Worm (Caenorhabditis elegans) whole organism, midembryonic: ENCODE measurements around the gene srw-43.
A peak's percentile ranks its signal among the peaks of the same experiment; 100 is the strongest.

ENCODE experiments used
- T22C8.4 ChIP-seq: fragments of 200-800 bp; sonication (Bioruptor generic); IDR thresholded peaks from 2 replicates; pipeline ENCODE4 v1.3.6; 2022; ENCODE audit warnings: missing genetic modification characterization, missing compliant biosample characterization
- cog-1 ChIP-seq: sonication (generic microtip); optimal IDR thresholded peaks from 2 replicates; lab custom pipeline; 2016; ENCODE audit warnings: missing genetic modification characterization, missing compliant biosample characterization
- flt-1 ChIP-seq: fragments of 200-800 bp; sonication (Bioruptor generic); IDR thresholded peaks from 2 replicates; pipeline ENCODE4 v1.3.6; 2022; ENCODE audit warnings: missing genetic modification characterization, missing compliant biosample characterization
- klf-2 ChIP-seq: fragments of 200-800 bp; sonication (Bioruptor generic); conservative IDR thresholded peaks from 2 replicates; pipeline ENCODE4 v1.3.6; 2022; ENCODE audit warnings: missing genetic modification reagents, missing genetic modification characterization, missing compliant biosample characterization
- med-1 ChIP-seq: sonication (generic microtip); optimal IDR thresholded peaks from 2 replicates; lab custom pipeline; 2017; ENCODE audit warnings: missing genetic modification characterization, mild to moderate bottlenecking, missing compliant biosample characterization, antibody characterized with exemption, missing genetic modification reagents; ENCODE audit not compliant: insufficient read depth
- ref-1 ChIP-seq: fragments of 200-800 bp; sonication (Bioruptor generic); conservative IDR thresholded peaks from 2 replicates; pipeline ENCODE4 v1.3.6; 2022; ENCODE audit warnings: missing genetic modification reagents, missing genetic modification characterization, missing compliant biosample characterization
- tab-1 ChIP-seq: fragments of 200-800 bp; sonication (Bioruptor generic); IDR thresholded peaks from 2 replicates; pipeline ENCODE4 v1.3.6; 2022; ENCODE audit warnings: missing genetic modification characterization, missing compliant biosample characterization
- ztf-23 ChIP-seq: fragments of 200-800 bp; sonication (Bioruptor generic); IDR thresholded peaks from 2 replicates; pipeline ENCODE4 v1.3.6; 2022; ENCODE audit warnings: missing genetic modification reagents, missing genetic modification characterization, missing compliant biosample characterization
- ztf-29 ChIP-seq: fragments of 200-800 bp; sonication (Bioruptor generic); IDR thresholded peaks from 2 replicates; pipeline ENCODE4 v1.3.6; 2022; ENCODE audit warnings: missing genetic modification reagents, missing genetic modification characterization, missing compliant biosample characterization

srw-43 gene

ce11 chrV:16682886-16683285 is 2.9 kb upstream of the srw-43 start, which contains the start of gene srw-36:
Gene srw-36, plus strand, starts transcription at chrV:16683186.
- TF ChIP-seq klf-2 (no peak), T22C8.4 (GFP tag; lab: Robert Waterston, UW) (no peak), ztf-23 (no peak), ztf-29 (GFP tag; lab: Robert Waterston, UW) (no peak), med-1 (GFP tag; lab: Kevin White, UChicago) (no peak), flt-1 (no peak), tab-1 (GFP tag; lab: Robert Waterston, UW) (no peak), ref-1 (GFP tag; lab: Robert Waterston, UW) (no peak), cog-1 (tag; lab: Kevin White, UChicago) (no peak)

- TF ChIP-seq klf-2 (no peak), cog-1 (tag; lab: Kevin White, UChicago) (no peak)
These were observed 2.5 kb upstream of the srw-43 start for ce11 chrV:16683359-16683758.

ce11 chrV:16687227-16687626 is 1.4 kb downstream of the srw-43 start, which contains the start of gene srz-102:
Gene srz-102, plus strand, starts transcription at chrV:16687527.
- TF ChIP-seq ztf-23 (no peak), flt-1 (no peak), cog-1 (tag; lab: Kevin White, UChicago) (no peak), ref-1 (GFP tag; lab: Robert Waterston, UW) (no peak), T22C8.4 (GFP tag; lab: Robert Waterston, UW) (no peak), klf-2 (no peak), med-1 (GFP tag; lab: Kevin White, UChicago) (no peak)

ce11 chrV:16692988-16693387 is 7.2 kb downstream of the srw-43 start:
- no peak for TF ChIP-seq klf-2
- no peak for TF ChIP-seq ref-1 (GFP tag; lab: Robert Waterston, UW)
- no peak for TF ChIP-seq med-1 (GFP tag; lab: Kevin White, UChicago)

- TF ChIP-seq tab-1 (GFP tag; lab: Robert Waterston, UW) (no peak), klf-2 (no peak), T22C8.4 (GFP tag; lab: Robert Waterston, UW) (no peak), med-1 (GFP tag; lab: Kevin White, UChicago) (no peak), ref-1 (GFP tag; lab: Robert Waterston, UW) (no peak), flt-1 (no peak), ztf-29 (GFP tag; lab: Robert Waterston, UW) (no peak)
These were observed 7.9 kb downstream of the srw-43 start, which contains the start of gene srw-42 for ce11 chrV:16693732-16694131. Gene srw-42, minus strand, starts transcription at chrV:16693832.

- TF ChIP-seq tab-1 (GFP tag; lab: Robert Waterston, UW) (no peak), cog-1 (tag; lab: Kevin White, UChicago) (no peak), ztf-23 (no peak), ztf-29 (GFP tag; lab: Robert Waterston, UW) (no peak), ref-1 (GFP tag; lab: Robert Waterston, UW) (no peak), med-1 (GFP tag; lab: Kevin White, UChicago) (no peak), klf-2 (no peak), flt-1 (no peak), T22C8.4 (GFP tag; lab: Robert Waterston, UW) (no peak)
These were observed 8.7 kb downstream of the srw-43 start, which contains the start of gene srz-101 for ce11 chrV:16694538-16694937. Gene srz-101, plus strand, starts transcription at chrV:16694838.

- no peak for TF ChIP-seq ref-1 (GFP tag; lab: Robert Waterston, UW)
- TF ChIP-seq ztf-23: no peak
- TF ChIP-seq T22C8.4 (GFP tag; lab: Robert Waterston, UW): no peak
- no peak for TF ChIP-seq ztf-29 (GFP tag; lab: Robert Waterston, UW)
- TF ChIP-seq cog-1 (tag; lab: Kevin White, UChicago): no peak
- TF ChIP-seq klf-2: no peak
- no peak for TF ChIP-seq flt-1
These were observed 9.7 kb downstream of the srw-43 start for ce11 chrV:16695499-16695898.

- TF ChIP-seq ref-1 (GFP tag; lab: Robert Waterston, UW): no peak
- TF ChIP-seq med-1 (GFP tag; lab: Kevin White, UChicago): no peak
- TF ChIP-seq klf-2: no peak
These were observed 11.4 kb downstream of the srw-43 start, which contains the start of gene srw-41 for ce11 chrV:16697178-16697577. Gene srw-41, plus strand, starts transcription at chrV:16697478.

- no peak for TF ChIP-seq med-1 (GFP tag; lab: Kevin White, UChicago)
- TF ChIP-seq ztf-29 (GFP tag; lab: Robert Waterston, UW): no peak
- peak; percentile 73; the same call in 1 of the 2 replicates for TF ChIP-seq flt-1
- peak; percentile 67 for TF ChIP-seq ztf-23
- no peak for TF ChIP-seq tab-1 (GFP tag; lab: Robert Waterston, UW)
These were observed 14.0 kb downstream of the srw-43 start, which contains the start of gene Y70C5C.1 for ce11 chrV:16699752-16700259. Gene Y70C5C.1, plus strand, starts transcription at chrV:16700209.

- TF ChIP-seq T22C8.4 (GFP tag; lab: Robert Waterston, UW) (no peak), ztf-29 (GFP tag; lab: Robert Waterston, UW) (no peak), med-1 (GFP tag; lab: Kevin White, UChicago) (no peak), klf-2 (no peak), flt-1 (no peak), ref-1 (GFP tag; lab: Robert Waterston, UW) (no peak), cog-1 (tag; lab: Kevin White, UChicago) (no peak), tab-1 (GFP tag; lab: Robert Waterston, UW) (no peak), ztf-23 (no peak)
These were observed 20.7 kb downstream of the srw-43 start, which contains the start of gene clec-9 for ce11 chrV:16706549-16706948. Gene clec-9, minus strand, starts transcription at chrV:16706649.
